Fruit fly (Drosophila melanogaster) whole organism, embryonic: ENCODE data around the gene CG5254.

Experiments
- Atf6 ChIP-seq: fragments of 200-800 bp; sonication (Bioruptor generic); IDR thresholded peaks from 2 replicates; pipeline ENCODE4 v1.3.6; 2022; ENCODE audit warnings: missing biosample characterization, missing genetic modification characterization
- CG3726 ChIP-seq: fragments of 200-800 bp; sonication (Bioruptor generic); IDR thresholded peaks from 3 replicates; pipeline ENCODE4, ENCODE4 v1.3.6; 2022; ENCODE audit warnings: missing biosample characterization, missing genetic modification characterization
- CG9876 ChIP-seq: fragments of 200-800 bp; sonication (Bioruptor generic); optimal IDR thresholded peaks from 2 replicates; lab custom pipeline; 2016; ENCODE audit warnings: missing biosample characterization, missing genetic modification characterization
- HLHmδ ChIP-seq: fragments of 200-800 bp; sonication (Bioruptor generic); optimal IDR thresholded peaks from 2 replicates; lab custom pipeline; 2018; ENCODE audit warnings: missing biosample characterization, mild to moderate bottlenecking, missing genetic modification characterization, moderate library complexity
- Mad ChIP-seq: fragments of 200-800 bp; sonication (Bioruptor generic); optimal IDR thresholded peaks from 2 replicates; lab custom pipeline; 2016; ENCODE audit warnings: missing biosample characterization, missing genetic modification characterization
- nom ChIP-seq: fragments of 200-800 bp; sonication (Bioruptor generic); optimal IDR thresholded peaks from 2 replicates; lab custom pipeline; 2017; ENCODE audit warnings: missing biosample characterization, missing genetic modification characterization, mild to moderate bottlenecking, moderate library complexity, missing genetic modification reagents
- pnt ChIP-seq: fragments of 200-800 bp; sonication (Bioruptor generic); optimal IDR thresholded peaks from 3 replicates; lab custom pipeline; 2016; ENCODE audit warnings: missing biosample characterization, missing genetic modification characterization
- vfl ChIP-seq: fragments of 200-800 bp; sonication (Bioruptor generic); optimal IDR thresholded peaks from 2 replicates; lab custom pipeline; 2016; ENCODE audit warnings: missing biosample characterization, missing genetic modification characterization

dm6 chrX:713249-713898 is 36.8 kb upstream of the CG5254 start:
- TF ChIP-seq CG9876 (no peak), Mad (no peak), nom (GFP tag; lab: Kevin White, UChicago) (no peak), HLHmδ (GFP tag; lab: Kevin White, UChicago) (no peak), vfl (GFP tag; lab: Kevin White, UChicago) (no peak), CG3726 (GFP tag; lab: Robert Waterston, UW) (no peak), Atf6 (GFP tag; lab: Robert Waterston, UW) (no peak), pnt (no peak)
